Fruit fly (Drosophila melanogaster) whole organism, adult: ENCODE measurements around the gene CG8086.

ENCODE experiments used
- CG11617 ChIP-seq: fragments of 200-800 bp; sonication (Bioruptor generic); optimal IDR thresholded peaks from 2 replicates; lab custom pipeline; 2017; ENCODE audit warnings: mild to moderate bottlenecking, missing biosample characterization, missing genetic modification reagents, missing genetic modification characterization
- CG12768 ChIP-seq: fragments of 200-800 bp; sonication (Bioruptor generic); optimal IDR thresholded peaks from 2 replicates; lab custom pipeline; 2017; ENCODE audit warnings: missing biosample characterization, missing genetic modification characterization, mild to moderate bottlenecking, moderate library complexity, missing genetic modification reagents
- CG14711 ChIP-seq: fragments of 200-800 bp; sonication (Bioruptor generic); optimal IDR thresholded peaks from 2 replicates; lab custom pipeline; 2018; ENCODE audit warnings: missing biosample characterization, mild to moderate bottlenecking, missing genetic modification characterization, moderate library complexity
- CG1620 ChIP-seq: fragments of 200-800 bp; sonication (Bioruptor generic); optimal IDR thresholded peaks from 2 replicates; lab custom pipeline; 2016; ENCODE audit warnings: missing biosample characterization, missing genetic modification characterization
- CG33017 ChIP-seq: fragments of 200-800 bp; sonication (Bioruptor generic); optimal IDR thresholded peaks from 2 replicates; lab custom pipeline; 2018; ENCODE audit warnings: missing biosample characterization, mild to moderate bottlenecking, missing genetic modification characterization, moderate library complexity
- CG5204 ChIP-seq: fragments of 200-800 bp; sonication (Bioruptor generic); optimal IDR thresholded peaks from 2 replicates; lab custom pipeline; 2016; ENCODE audit warnings: missing biosample characterization, missing genetic modification characterization
- CG7045 ChIP-seq: fragments of 200-800 bp; sonication (Bioruptor generic); optimal IDR thresholded peaks from 2 replicates; lab custom pipeline; 2017; ENCODE audit warnings: missing biosample characterization, mild to moderate bottlenecking, missing genetic modification characterization
- CG7101 ChIP-seq: fragments of 200-800 bp; sonication (Bioruptor generic); optimal IDR thresholded peaks from 2 replicates; lab custom pipeline; 2018; ENCODE audit warnings: missing biosample characterization, mild to moderate bottlenecking, missing genetic modification characterization, moderate library complexity
- Clk ChIP-seq: fragments of 200-800 bp; sonication (Bioruptor generic); optimal IDR thresholded peaks from 2 replicates; lab custom pipeline; 2017; ENCODE audit warnings: missing biosample characterization, missing genetic modification characterization
- Crg-1 ChIP-seq: fragments of 200-800 bp; sonication (Bioruptor generic); optimal IDR thresholded peaks from 2 replicates; lab custom pipeline; 2016; ENCODE audit warnings: missing biosample characterization, missing genetic modification characterization
- Hr96 ChIP-seq: fragments of 200-800 bp; sonication (Bioruptor generic); optimal IDR thresholded peaks from 2 replicates; lab custom pipeline; 2016; ENCODE audit warnings: missing biosample characterization, missing genetic modification characterization
- Mnt ChIP-seq: fragments of 200-800 bp; sonication (Bioruptor generic); optimal IDR thresholded peaks from 2 replicates; lab custom pipeline; 2016; ENCODE audit warnings: missing biosample characterization, mild to moderate bottlenecking, missing genetic modification characterization
- bab1 ChIP-seq: fragments of 200-800 bp; sonication (Bioruptor generic); optimal IDR thresholded peaks from 3 replicates; lab custom pipeline; 2019; ENCODE audit warnings: missing biosample characterization, mild to moderate bottlenecking, missing genetic modification characterization, moderate library complexity
- cic ChIP-seq: fragments of 200-800 bp; sonication (Bioruptor generic); optimal IDR thresholded peaks from 2 replicates; lab custom pipeline; 2017; ENCODE audit warnings: missing biosample characterization, mild to moderate bottlenecking, missing genetic modification characterization, moderate library complexity
- cnc ChIP-seq, 2 experiments: fragments of >200 bp; optimal IDR thresholded peaks; 2 replicates each; lab custom pipeline; 2017
- kay ChIP-seq: fragments of 200-800 bp; sonication (Bioruptor generic); peaks from one replicate; lab custom pipeline; 2016; ENCODE audit warnings: missing biosample characterization, missing genetic modification characterization, borderline replicate concordance
- ovo ChIP-seq: fragments of 200-800 bp; sonication (Bioruptor generic); optimal IDR thresholded peaks from 2 replicates; lab custom pipeline; 2016; ENCODE audit warnings: missing biosample characterization, missing genetic modification characterization
- pad ChIP-seq: fragments of 200-800 bp; sonication (Bioruptor generic); optimal IDR thresholded peaks from 3 replicates; lab custom pipeline; 2017; ENCODE audit warnings: missing biosample characterization, missing genetic modification characterization, mild to moderate bottlenecking, moderate library complexity, missing genetic modification reagents
- tj ChIP-seq: fragments of 200-800 bp; sonication (Bioruptor generic); optimal IDR thresholded peaks from 3 replicates; lab custom pipeline; 2017; ENCODE audit warnings: missing biosample characterization, mild to moderate bottlenecking, missing genetic modification characterization, moderate library complexity
- toe ChIP-seq: fragments of 200-800 bp; sonication (Bioruptor generic); optimal IDR thresholded peaks from 2 replicates; lab custom pipeline; 2016; ENCODE audit warnings: missing biosample characterization, missing genetic modification characterization

The CG8086 gene

dm6 chr2L:8242186-8242585 lies 15.1 kb downstream of the CG8086 start, which contains the start of gene CG14277:
Gene CG14277, plus strand, starts transcription at chr2L:8242486.
- TF ChIP-seq kay (GFP tag; lab: Kevin White, UChicago) (no peak), CG33017 (tag; lab: Kevin White, UChicago) (no peak), CG11617 (GFP tag; lab: Kevin White, UChicago) (no peak), bab1 (no peak), Clk (GFP tag; lab: Kevin White, UChicago) (no peak), CG7045 (GFP tag; lab: Kevin White, UChicago) (no peak), Mnt (GFP tag; lab: Kevin White, UChicago) (no peak), ovo (no peak), pad (GFP tag; lab: Kevin White, UChicago) (no peak), CG5204 (GFP tag; lab: Kevin White, UChicago) (no peak), Hr96 (no peak), cic (GFP tag; lab: Kevin White, UChicago) (no peak)

DNA sequence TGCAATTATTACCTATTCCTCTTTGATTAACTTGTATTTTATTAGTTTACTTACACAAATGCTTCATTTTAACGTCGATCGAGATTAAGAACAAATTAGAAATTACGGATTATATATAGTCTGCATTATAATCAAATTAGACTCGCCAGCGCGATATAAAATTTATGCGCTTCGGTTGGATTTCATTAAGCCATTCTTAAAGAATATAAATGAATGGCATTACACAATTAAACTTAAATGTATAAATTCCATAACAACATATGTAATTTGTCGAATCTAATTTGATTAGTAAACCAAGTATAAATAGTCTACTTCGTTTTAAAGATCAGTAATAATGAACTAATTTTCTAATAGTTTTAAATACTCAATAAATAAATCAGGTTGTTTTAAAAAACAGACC lies 15.6 kb downstream of the CG8086 start, which contains the start of gene Spn28F:
TSS of gene Spn28F (minus strand) at position 101 of the 400 bp plus-strand sequence.
- TF ChIP-seq Mnt (GFP tag; lab: Kevin White, UChicago) (no peak), CG7045 (GFP tag; lab: Kevin White, UChicago) (no peak), Hr96 (no peak), toe (GFP tag; lab: Kevin White, UChicago) (no peak), CG1620 (no peak), cic (GFP tag; lab: Kevin White, UChicago) (no peak), bab1 (no peak), CG11617 (GFP tag; lab: Kevin White, UChicago) (no peak), CG5204 (GFP tag; lab: Kevin White, UChicago) (no peak), cnc (optimal IDR thresholded peaks at IDR 0.05; lab: Kevin White, UChicago) (no peak), kay (GFP tag; lab: Kevin White, UChicago) (no peak)

dm6 chr2L:8239712-8240245 lies 17.5 kb downstream of the CG8086 start, which contains the start of gene Pvr:
Gene Pvr, minus strand, starts transcription at chr2L:8239878.
- TF ChIP-seq CG7045 (GFP tag; lab: Kevin White, UChicago) (peak; percentile 10), CG12768 (GFP tag; lab: Kevin White, UChicago) (no peak), CG33017 (tag; lab: Kevin White, UChicago) (no peak), CG5204 (GFP tag; lab: Kevin White, UChicago) (peak; percentile 36), bab1 (peak; percentile 58), CG7101 (tag; lab: Kevin White, UChicago) (no peak), Hr96 (no peak), ovo (peak; percentile 30), Clk (GFP tag; lab: Kevin White, UChicago) (no peak), CG11617 (GFP tag; lab: Kevin White, UChicago) (no peak), Crg-1 (GFP tag; lab: Kevin White, UChicago) (no peak), toe (GFP tag; lab: Kevin White, UChicago) (no peak), tj (GFP tag; lab: Kevin White, UChicago) (peak; percentile 98), CG1620 (peak; percentile 16), Mnt (GFP tag; lab: Kevin White, UChicago) (no peak), CG14711 (tag; lab: Kevin White, UChicago) (no peak), kay (GFP tag; lab: Kevin White, UChicago) (no peak), cnc (optimal IDR thresholded peaks at IDR 0.05; lab: Kevin White, UChicago) (no peak), pad (GFP tag; lab: Kevin White, UChicago) (no peak), cic (GFP tag; lab: Kevin White, UChicago) (peak; percentile 4)

DNA sequence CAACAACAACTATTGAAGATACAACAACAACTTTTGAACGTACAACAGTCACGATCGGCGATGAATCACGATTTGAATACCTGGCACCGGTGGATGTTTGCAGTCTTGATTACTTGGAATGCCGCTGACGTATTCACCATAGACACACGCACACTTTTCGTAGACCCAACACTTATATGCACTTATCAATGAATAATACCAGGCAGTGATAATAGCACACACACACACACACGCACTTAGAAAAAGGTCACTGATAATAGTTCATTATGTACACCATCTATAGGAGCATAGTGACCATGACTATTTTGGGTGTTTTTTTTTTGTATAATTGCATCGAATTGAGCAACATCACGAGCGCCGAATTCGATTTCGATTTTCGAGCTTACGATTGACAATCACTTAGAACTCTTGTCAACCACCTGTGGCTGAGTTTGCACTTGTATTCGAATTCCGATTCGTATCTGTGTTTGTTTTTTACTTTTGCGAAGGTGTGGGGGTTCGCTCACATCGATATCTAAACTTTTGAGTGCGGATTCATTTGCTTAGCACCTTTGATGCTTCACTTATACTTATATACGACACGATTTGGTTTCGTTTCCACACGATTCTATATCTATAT lies 18.2 kb downstream of the CG8086 start:
- TF ChIP-seq cic (GFP tag; lab: Kevin White, UChicago) (peak; percentile 67), CG12768 (GFP tag; lab: Kevin White, UChicago) (peak; percentile 57), Hr96 (no peak), kay (GFP tag; lab: Kevin White, UChicago) (peak; percentile 88)

dm6 chr2L:8233571-8233970 lies 23.7 kb downstream of the CG8086 start:
- TF ChIP-seq toe (GFP tag; lab: Kevin White, UChicago) (no peak), pad (GFP tag; lab: Kevin White, UChicago) (no peak), Mnt (GFP tag; lab: Kevin White, UChicago) (peak; percentile 10), cic (GFP tag; lab: Kevin White, UChicago) (peak; percentile 96), CG1620 (no peak), CG5204 (GFP tag; lab: Kevin White, UChicago) (no peak), CG7101 (tag; lab: Kevin White, UChicago) (peak; percentile 59), kay (GFP tag; lab: Kevin White, UChicago) (peak; percentile 90), CG7045 (GFP tag; lab: Kevin White, UChicago) (peak; percentile 70), Hr96 (no peak), Clk (GFP tag; lab: Kevin White, UChicago) (no peak), Crg-1 (GFP tag; lab: Kevin White, UChicago) (no peak), CG12768 (GFP tag; lab: Kevin White, UChicago) (peak; percentile 51), cnc (optimal IDR thresholded peaks at IDR 0.05; lab: Kevin White, UChicago) (no peak), CG33017 (tag; lab: Kevin White, UChicago) (peak; percentile 60), bab1 (no peak), CG14711 (tag; lab: Kevin White, UChicago) (no peak), CG11617 (GFP tag; lab: Kevin White, UChicago) (peak; percentile 59), tj (GFP tag; lab: Kevin White, UChicago) (peak; percentile 53), ovo (peak; percentile 53)
